Worm (Caenorhabditis elegans) whole organism, L1 larva: ENCODE results near the gene R07B1.11.

Experiments
- hlh-17 ChIP-seq: fragments of 200-800 bp; sonication (Bioruptor generic); optimal IDR thresholded peaks from 2 replicates; lab custom pipeline; 2018; ENCODE audit warnings: missing genetic modification characterization, mild to moderate bottlenecking, missing compliant biosample characterization, moderate library complexity, borderline replicate concordance
- nhr-76 ChIP-seq: sonication (generic microtip); optimal IDR thresholded peaks from 2 replicates; lab custom pipeline; 2017; ENCODE audit warnings: missing biosample characterization, missing genetic modification characterization
- unc-62 ChIP-seq: fragments of 150-350 bp; optimal IDR thresholded peaks from 2 replicates; lab custom pipeline; 2014; ENCODE audit warnings: missing biosample characterization, missing genetic modification reagents, missing genetic modification characterization

DNA sequence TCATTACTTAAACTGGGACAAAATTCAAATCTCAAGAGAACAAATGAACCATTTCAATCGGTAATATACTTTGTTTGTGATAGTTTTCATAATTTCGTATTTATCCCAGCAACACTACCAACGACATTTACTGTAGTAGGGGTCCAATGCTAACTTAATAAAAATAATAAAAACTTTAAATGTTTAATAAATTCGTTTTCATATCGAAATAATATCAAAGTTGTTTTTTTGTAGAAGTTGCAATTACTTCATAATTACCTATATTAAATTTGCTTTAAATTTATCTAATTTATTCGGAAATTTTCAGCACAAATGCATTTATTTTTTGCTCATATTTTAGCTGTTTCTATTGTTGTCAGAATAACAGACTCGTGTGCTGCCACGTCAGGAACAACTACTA, 9.6 kb downstream of the R07B1.11 start, which contains the start of gene R07B1.6:
- TF ChIP-seq unc-62 (GFP tag; lab: Kevin White, UChicago) = no peak
- TF ChIP-seq nhr-76 (tag; lab: Kevin White, UChicago) = no peak
- no peak for TF ChIP-seq hlh-17 (GFP tag; lab: Kevin White, UChicago)
